Fruit fly (Drosophila melanogaster) whole organism, adult: ENCODE results near the gene slou.

Experiments used
- CG11617 ChIP-seq: fragments of 200-800 bp; sonication (Bioruptor generic); optimal IDR thresholded peaks from 2 replicates; lab custom pipeline; 2017; ENCODE audit warnings: mild to moderate bottlenecking, missing biosample characterization, missing genetic modification reagents, missing genetic modification characterization
- CG12768 ChIP-seq: fragments of 200-800 bp; sonication (Bioruptor generic); optimal IDR thresholded peaks from 2 replicates; lab custom pipeline; 2017; ENCODE audit warnings: missing biosample characterization, missing genetic modification characterization, mild to moderate bottlenecking, moderate library complexity, missing genetic modification reagents
- CG14711 ChIP-seq: fragments of 200-800 bp; sonication (Bioruptor generic); optimal IDR thresholded peaks from 2 replicates; lab custom pipeline; 2018; ENCODE audit warnings: missing biosample characterization, mild to moderate bottlenecking, missing genetic modification characterization, moderate library complexity
- CG1620 ChIP-seq: fragments of 200-800 bp; sonication (Bioruptor generic); optimal IDR thresholded peaks from 2 replicates; lab custom pipeline; 2016; ENCODE audit warnings: missing biosample characterization, missing genetic modification characterization
- CG33017 ChIP-seq: fragments of 200-800 bp; sonication (Bioruptor generic); optimal IDR thresholded peaks from 2 replicates; lab custom pipeline; 2018; ENCODE audit warnings: missing biosample characterization, mild to moderate bottlenecking, missing genetic modification characterization, moderate library complexity
- CG5204 ChIP-seq: fragments of 200-800 bp; sonication (Bioruptor generic); optimal IDR thresholded peaks from 2 replicates; lab custom pipeline; 2016; ENCODE audit warnings: missing biosample characterization, missing genetic modification characterization
- CG7045 ChIP-seq: fragments of 200-800 bp; sonication (Bioruptor generic); optimal IDR thresholded peaks from 2 replicates; lab custom pipeline; 2017; ENCODE audit warnings: missing biosample characterization, mild to moderate bottlenecking, missing genetic modification characterization
- CG7101 ChIP-seq: fragments of 200-800 bp; sonication (Bioruptor generic); optimal IDR thresholded peaks from 2 replicates; lab custom pipeline; 2018; ENCODE audit warnings: missing biosample characterization, mild to moderate bottlenecking, missing genetic modification characterization, moderate library complexity
- Clk ChIP-seq: fragments of 200-800 bp; sonication (Bioruptor generic); optimal IDR thresholded peaks from 2 replicates; lab custom pipeline; 2017; ENCODE audit warnings: missing biosample characterization, missing genetic modification characterization
- Crg-1 ChIP-seq: fragments of 200-800 bp; sonication (Bioruptor generic); optimal IDR thresholded peaks from 2 replicates; lab custom pipeline; 2016; ENCODE audit warnings: missing biosample characterization, missing genetic modification characterization
- Hr96 ChIP-seq: fragments of 200-800 bp; sonication (Bioruptor generic); optimal IDR thresholded peaks from 2 replicates; lab custom pipeline; 2016; ENCODE audit warnings: missing biosample characterization, missing genetic modification characterization
- Mnt ChIP-seq: fragments of 200-800 bp; sonication (Bioruptor generic); optimal IDR thresholded peaks from 2 replicates; lab custom pipeline; 2016; ENCODE audit warnings: missing biosample characterization, mild to moderate bottlenecking, missing genetic modification characterization
- bab1 ChIP-seq: fragments of 200-800 bp; sonication (Bioruptor generic); optimal IDR thresholded peaks from 3 replicates; lab custom pipeline; 2019; ENCODE audit warnings: missing biosample characterization, mild to moderate bottlenecking, missing genetic modification characterization, moderate library complexity
- cic ChIP-seq: fragments of 200-800 bp; sonication (Bioruptor generic); optimal IDR thresholded peaks from 2 replicates; lab custom pipeline; 2017; ENCODE audit warnings: missing biosample characterization, mild to moderate bottlenecking, missing genetic modification characterization, moderate library complexity
- cnc ChIP-seq, 2 experiments: fragments of >200 bp; optimal IDR thresholded peaks; 2 replicates each; lab custom pipeline; 2017
- kay ChIP-seq: fragments of 200-800 bp; sonication (Bioruptor generic); peaks from one replicate; lab custom pipeline; 2016; ENCODE audit warnings: missing biosample characterization, missing genetic modification characterization, borderline replicate concordance
- ovo ChIP-seq: fragments of 200-800 bp; sonication (Bioruptor generic); optimal IDR thresholded peaks from 2 replicates; lab custom pipeline; 2016; ENCODE audit warnings: missing biosample characterization, missing genetic modification characterization
- pad ChIP-seq: fragments of 200-800 bp; sonication (Bioruptor generic); optimal IDR thresholded peaks from 3 replicates; lab custom pipeline; 2017; ENCODE audit warnings: missing biosample characterization, missing genetic modification characterization, mild to moderate bottlenecking, moderate library complexity, missing genetic modification reagents
- tj ChIP-seq: fragments of 200-800 bp; sonication (Bioruptor generic); optimal IDR thresholded peaks from 3 replicates; lab custom pipeline; 2017; ENCODE audit warnings: missing biosample characterization, mild to moderate bottlenecking, missing genetic modification characterization, moderate library complexity
- toe ChIP-seq: fragments of 200-800 bp; sonication (Bioruptor generic); optimal IDR thresholded peaks from 2 replicates; lab custom pipeline; 2016; ENCODE audit warnings: missing biosample characterization, missing genetic modification characterization

Gene slou

DNA sequence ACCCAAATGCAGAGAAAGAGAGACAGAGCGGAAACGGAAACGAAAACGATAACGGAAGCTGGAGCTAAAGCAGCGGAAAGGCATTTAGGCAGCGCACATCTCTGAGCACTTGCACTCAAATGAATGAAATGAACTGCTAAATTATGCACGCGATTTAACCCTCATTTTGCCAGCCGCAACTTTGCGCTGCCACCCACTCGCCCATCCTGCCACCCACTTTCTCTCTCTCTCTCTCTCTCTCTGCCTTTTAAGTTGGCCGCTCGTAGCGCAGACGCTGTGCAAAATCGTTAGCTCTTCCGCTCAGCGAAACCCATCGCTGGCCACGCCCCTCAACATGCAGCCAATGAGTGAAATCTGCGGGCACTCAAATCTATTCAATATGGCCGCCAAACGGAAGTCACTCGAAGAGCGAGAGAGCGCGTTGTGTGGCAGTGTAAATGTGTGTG lies 4.5 kb upstream of the slou start:
- TF ChIP-seq tj (GFP tag; lab: Kevin White, UChicago) = no peak
- no peak for TF ChIP-seq CG7045 (GFP tag; lab: Kevin White, UChicago)
- no peak for TF ChIP-seq cic (GFP tag; lab: Kevin White, UChicago)
- TF ChIP-seq CG14711 = no peak
- no peak for TF ChIP-seq Crg-1 (GFP tag; lab: Kevin White, UChicago)
- no peak for TF ChIP-seq CG11617 (GFP tag; lab: Kevin White, UChicago)
- TF ChIP-seq pad = no peak
- no peak for TF ChIP-seq bab1 (GFP tag; lab: Kevin White, UChicago)
- no peak for TF ChIP-seq CG33017 (tag; lab: Kevin White, UChicago)
- no peak for TF ChIP-seq Hr96 (GFP tag; lab: Kevin White, UChicago)
- no peak for TF ChIP-seq CG7101 (tag; lab: Kevin White, UChicago)
- TF ChIP-seq Mnt (GFP tag; lab: Kevin White, UChicago) = no peak
- TF ChIP-seq toe (GFP tag; lab: Kevin White, UChicago) = no peak
- no peak for TF ChIP-seq Clk

DNA sequence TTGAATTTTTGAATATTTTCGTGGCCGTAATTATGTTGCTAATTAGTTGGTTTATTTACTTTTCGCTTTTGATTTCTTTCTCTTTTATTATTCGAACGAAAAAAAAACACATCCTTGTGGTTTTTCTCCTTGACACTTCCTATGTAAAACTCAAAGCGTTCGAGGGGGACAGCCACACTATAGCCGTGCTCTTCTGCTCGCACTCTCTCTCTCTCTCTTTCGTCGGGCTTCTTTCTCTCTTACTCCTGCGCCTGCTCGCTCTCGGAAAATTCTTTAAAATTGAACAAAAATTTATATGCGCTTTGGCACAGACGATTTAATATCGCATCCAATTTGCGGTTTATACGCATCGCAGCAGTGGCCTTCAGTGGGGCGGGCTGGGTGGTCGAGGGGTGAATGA lies 902 bp upstream of the slou start:
- TF ChIP-seq kay (GFP tag; lab: Kevin White, UChicago) (no peak), CG11617 (GFP tag; lab: Kevin White, UChicago) (no peak), toe (GFP tag; lab: Kevin White, UChicago) (no peak), Clk (no peak), CG7101 (tag; lab: Kevin White, UChicago) (no peak), bab1 (GFP tag; lab: Kevin White, UChicago) (no peak), CG1620 (GFP tag; lab: Kevin White, UChicago) (no peak), CG14711 (no peak), CG5204 (no peak), cic (GFP tag; lab: Kevin White, UChicago) (no peak)

DNA sequence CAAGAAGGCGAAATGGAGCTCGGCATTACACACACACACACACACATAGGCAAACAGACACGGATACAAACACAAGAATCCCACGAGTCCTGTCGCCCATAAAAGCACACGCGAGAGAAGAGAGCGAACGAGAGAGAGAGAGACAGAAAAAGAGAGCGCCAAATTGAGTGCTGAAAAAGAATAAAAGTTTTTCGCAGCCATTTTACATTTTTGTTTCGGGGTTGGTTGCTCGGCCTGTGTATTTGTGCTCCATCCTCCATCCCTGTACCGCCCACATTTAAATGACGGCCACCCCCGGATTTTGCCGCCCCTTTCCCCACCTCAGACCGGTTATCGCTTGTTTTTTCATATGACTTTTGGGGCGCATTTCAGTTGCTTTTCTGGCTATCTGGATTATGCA lies 5.4 kb downstream of the slou start:
- TF ChIP-seq Hr96 (GFP tag; lab: Kevin White, UChicago) (no peak), CG7045 (GFP tag; lab: Kevin White, UChicago) (no peak), toe (GFP tag; lab: Kevin White, UChicago) (no peak), ovo (GFP tag; lab: Kevin White, UChicago) (no peak), Mnt (GFP tag; lab: Kevin White, UChicago) (no peak), kay (GFP tag; lab: Kevin White, UChicago) (no peak), CG11617 (GFP tag; lab: Kevin White, UChicago) (no peak), CG33017 (tag; lab: Kevin White, UChicago) (no peak)

DNA sequence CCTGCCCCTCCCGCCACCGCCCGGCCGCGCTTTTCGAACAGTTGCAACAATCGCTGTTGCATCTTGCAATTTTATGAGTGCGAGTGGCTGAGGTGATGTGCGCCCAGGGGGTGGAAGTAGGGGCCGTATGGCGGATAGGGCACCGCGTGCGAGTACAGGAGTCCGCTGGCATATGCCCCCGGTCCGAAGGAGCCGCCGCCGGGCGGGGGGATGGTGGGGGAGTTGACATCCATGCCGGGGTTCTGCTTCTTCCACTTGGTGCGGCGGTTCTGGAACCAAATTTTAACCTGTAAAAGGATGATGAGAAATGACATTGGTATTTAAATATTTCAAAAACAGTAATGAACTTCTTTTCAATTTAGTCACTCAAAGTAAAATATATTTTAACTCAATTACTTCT lies 8.0 kb downstream of the slou start:
- no peak for TF ChIP-seq Crg-1 (GFP tag; lab: Kevin White, UChicago)
- no peak for TF ChIP-seq CG12768
- no peak for TF ChIP-seq cnc (optimal IDR thresholded peaks at IDR 0.05; lab: Kevin White, UChicago)
- TF ChIP-seq CG7045 (GFP tag; lab: Kevin White, UChicago) = no peak
- no peak for TF ChIP-seq tj (GFP tag; lab: Kevin White, UChicago)
- TF ChIP-seq cic (GFP tag; lab: Kevin White, UChicago) = no peak
- TF ChIP-seq CG5204 = no peak
- TF ChIP-seq Mnt (GFP tag; lab: Kevin White, UChicago) = no peak
- TF ChIP-seq pad = no peak
- no peak for TF ChIP-seq CG7101 (tag; lab: Kevin White, UChicago)
- TF ChIP-seq bab1 (GFP tag; lab: Kevin White, UChicago) = no peak
- TF ChIP-seq kay (GFP tag; lab: Kevin White, UChicago) = no peak

DNA sequence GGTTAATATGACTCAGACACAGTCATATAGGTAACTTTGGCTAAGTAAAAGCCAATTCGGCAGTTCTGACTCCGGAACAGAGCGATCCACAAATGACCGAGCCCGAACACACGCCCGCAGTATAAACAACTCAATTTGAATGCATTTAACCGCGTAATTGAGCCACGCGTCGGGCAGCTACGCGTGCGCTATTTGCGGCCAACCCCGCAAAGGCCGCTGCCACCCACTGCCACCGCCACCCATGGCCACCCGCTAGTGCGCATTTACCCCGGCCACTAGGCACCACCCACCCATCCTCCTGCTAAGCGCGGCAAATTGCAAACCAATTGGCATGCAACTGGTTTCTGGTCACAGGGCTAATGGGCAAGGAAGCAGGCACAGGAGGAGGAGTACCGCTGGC lies 12.9 kb downstream of the slou start:
- TF ChIP-seq CG33017 (tag; lab: Kevin White, UChicago) = no peak
- no peak for TF ChIP-seq tj (GFP tag; lab: Kevin White, UChicago)
- TF ChIP-seq CG1620 (GFP tag; lab: Kevin White, UChicago) = no peak
- no peak for TF ChIP-seq Mnt (GFP tag; lab: Kevin White, UChicago)
- TF ChIP-seq cic (GFP tag; lab: Kevin White, UChicago) = no peak
- TF ChIP-seq Crg-1 (GFP tag; lab: Kevin White, UChicago) = no peak
- no peak for TF ChIP-seq CG7101 (tag; lab: Kevin White, UChicago)
- TF ChIP-seq bab1 (GFP tag; lab: Kevin White, UChicago) = no peak
- no peak for TF ChIP-seq CG12768
- TF ChIP-seq toe (GFP tag; lab: Kevin White, UChicago) = no peak

DNA sequence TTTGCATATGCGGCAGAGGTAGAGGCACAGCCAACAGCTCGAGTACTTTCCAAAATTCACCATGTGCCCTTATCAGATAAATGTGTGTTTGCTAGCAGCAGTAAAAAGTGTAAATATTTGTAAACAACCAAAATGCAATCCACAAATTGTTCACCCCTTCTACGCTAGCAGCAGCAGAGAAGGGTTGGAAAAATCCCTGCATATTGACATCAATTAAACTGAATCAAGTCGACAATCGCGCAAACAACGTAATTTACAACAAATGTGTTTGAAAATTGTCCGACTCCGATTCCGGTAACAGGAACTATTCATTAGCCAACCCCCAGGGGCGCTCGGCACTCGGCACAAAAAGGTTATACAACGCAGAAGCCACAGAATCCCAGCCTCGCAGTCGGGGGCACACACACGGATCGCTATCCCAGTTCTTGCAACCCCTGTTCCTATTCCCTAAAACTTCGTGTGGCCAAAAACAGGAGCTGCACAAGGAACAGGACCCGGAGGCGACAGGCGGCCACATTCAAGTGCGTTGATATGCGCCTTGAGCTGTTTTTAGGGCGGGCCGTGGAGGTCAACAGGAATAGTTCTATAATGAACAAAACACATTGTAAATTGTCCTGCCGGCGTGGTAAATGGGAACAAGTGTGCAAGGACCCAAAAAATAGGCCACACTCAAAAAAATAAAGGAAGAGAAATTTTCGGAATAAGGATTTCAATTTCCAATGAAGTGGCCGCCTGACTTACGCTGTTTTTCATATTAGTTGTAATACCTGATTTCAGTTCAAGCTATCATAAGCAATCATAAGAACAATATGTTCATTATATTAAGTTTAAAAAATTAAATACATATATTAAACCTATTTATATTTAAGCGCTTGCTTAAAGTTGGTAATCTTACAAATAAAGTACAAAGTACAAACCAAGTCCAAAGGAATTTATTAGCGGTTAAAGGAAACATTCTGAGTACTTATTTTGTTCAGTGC lies 22.0 kb downstream of the slou start:
- TF ChIP-seq Mnt (GFP tag; lab: Kevin White, UChicago) = no peak
- TF ChIP-seq Crg-1 (GFP tag; lab: Kevin White, UChicago) = no peak
- TF ChIP-seq ovo (GFP tag; lab: Kevin White, UChicago) = no peak
- TF ChIP-seq CG7045 (GFP tag; lab: Kevin White, UChicago) = no peak
- no peak for TF ChIP-seq CG12768
- no peak for TF ChIP-seq tj (GFP tag; lab: Kevin White, UChicago)
- TF ChIP-seq CG33017 (tag; lab: Kevin White, UChicago) = no peak
- TF ChIP-seq pad = no peak
- no peak for TF ChIP-seq Clk
- TF ChIP-seq CG5204 = no peak
- TF ChIP-seq CG7101 (tag; lab: Kevin White, UChicago) = no peak
- no peak for TF ChIP-seq CG11617 (GFP tag; lab: Kevin White, UChicago)
- TF ChIP-seq CG14711 = no peak
- TF ChIP-seq Hr96 (GFP tag; lab: Kevin White, UChicago) = no peak
- TF ChIP-seq kay (GFP tag; lab: Kevin White, UChicago) = no peak
- TF ChIP-seq CG1620 (GFP tag; lab: Kevin White, UChicago) = no peak
- TF ChIP-seq cnc (optimal IDR thresholded peaks at IDR 0.05; lab: Kevin White, UChicago) = no peak
- no peak for TF ChIP-seq cic (GFP tag; lab: Kevin White, UChicago)
- no peak for TF ChIP-seq bab1 (GFP tag; lab: Kevin White, UChicago)
